Fruit fly (Drosophila melanogaster) whole organism, embryonic: ENCODE measurements around the gene Hr38.

Experiments used
- Asciz ChIP-seq: fragments of 200-800 bp; sonication (Bioruptor generic); optimal IDR thresholded peaks from 2 replicates; lab custom pipeline; 2017; ENCODE audit warnings: missing biosample characterization, mild to moderate bottlenecking, missing genetic modification characterization, missing genetic modification reagents
- Atf6 ChIP-seq: fragments of 200-800 bp; sonication (Bioruptor generic); IDR thresholded peaks from 2 replicates; pipeline ENCODE4 v1.3.6; 2022; ENCODE audit warnings: missing biosample characterization, missing genetic modification characterization
- Bdp1 ChIP-seq: fragments of 200-800 bp; sonication (Bioruptor generic); optimal IDR thresholded peaks from 3 replicates; lab custom pipeline; 2016; ENCODE audit warnings: missing biosample characterization, missing genetic modification characterization
- C15 ChIP-seq: fragments of 200-800 bp; sonication (Bioruptor generic); IDR thresholded peaks from 3 replicates; pipeline ENCODE4 v1.3.6; 2022; ENCODE audit warnings: missing biosample characterization, missing genetic modification characterization
- CG10321 ChIP-seq: fragments of 200-800 bp; sonication (Bioruptor generic); IDR thresholded peaks from 2 replicates; pipeline ENCODE4 v1.3.6; 2022; ENCODE audit warnings: missing biosample characterization, missing genetic modification characterization
- CG10543 ChIP-seq: fragments of 200-800 bp; sonication (Bioruptor generic); optimal IDR thresholded peaks from 3 replicates; lab custom pipeline; 2017; ENCODE audit warnings: missing biosample characterization, mild to moderate bottlenecking, missing genetic modification characterization, moderate library complexity
- CG12744 ChIP-seq: fragments of 200-800 bp; sonication (Bioruptor generic); optimal IDR thresholded peaks from 2 replicates; lab custom pipeline; 2016; ENCODE audit warnings: missing biosample characterization, missing genetic modification characterization
- CG14860 ChIP-seq: fragments of 200-800 bp; sonication (Bioruptor generic); IDR thresholded peaks from 3 replicates; pipeline ENCODE4 v1.3.6; 2022; ENCODE audit warnings: missing biosample characterization, missing genetic modification characterization; ENCODE audit not compliant: partially characterized antibody
- CG14965 ChIP-seq: fragments of 200-800 bp; sonication (Bioruptor generic); optimal IDR thresholded peaks from 2 replicates; lab custom pipeline; 2016; ENCODE audit warnings: missing biosample characterization, missing genetic modification characterization, borderline replicate concordance
- CG17186 ChIP-seq: fragments of 200-800 bp; sonication (Bioruptor generic); optimal IDR thresholded peaks from 3 replicates; lab custom pipeline; 2017; ENCODE audit warnings: missing biosample characterization, missing genetic modification reagents, missing genetic modification characterization
- CG17359 ChIP-seq: fragments of 200-800 bp; sonication (Bioruptor generic); optimal IDR thresholded peaks from 3 replicates; lab custom pipeline; 2018; ENCODE audit warnings: missing biosample characterization, mild to moderate bottlenecking, missing genetic modification characterization, moderate library complexity
- CG17612 ChIP-seq: fragments of 200-800 bp; sonication (Bioruptor generic); IDR thresholded peaks from 2 replicates; pipeline ENCODE4 v1.3.6; 2022; ENCODE audit warnings: missing biosample characterization, missing genetic modification characterization
- CG17912 ChIP-seq: fragments of 200-800 bp; sonication (Bioruptor generic); optimal IDR thresholded peaks from 2 replicates; lab custom pipeline; 2018; ENCODE audit warnings: missing biosample characterization, mild to moderate bottlenecking, missing genetic modification characterization
- CG2129 ChIP-seq: fragments of 200-800 bp; sonication (Bioruptor generic); IDR thresholded peaks from 2 replicates; pipeline ENCODE4 v1.3.6; 2022; ENCODE audit warnings: missing biosample characterization, missing genetic modification characterization; ENCODE audit not compliant: partially characterized antibody
- CG32767 ChIP-seq: fragments of 200-800 bp; sonication (Bioruptor generic); IDR thresholded peaks from 2 replicates; pipeline ENCODE4 v1.3.6; 2022; ENCODE audit warnings: missing biosample characterization, missing genetic modification characterization
- CG32772 ChIP-seq: fragments of 200-800 bp; sonication (Bioruptor generic); IDR thresholded peaks from 2 replicates; pipeline ENCODE4 v1.3.6; 2022; ENCODE audit warnings: missing biosample characterization, missing genetic modification characterization
- CG34224 ChIP-seq: fragments of 200-800 bp; sonication (Bioruptor generic); IDR thresholded peaks from 3 replicates; pipeline ENCODE4 v1.3.6; 2022; ENCODE audit warnings: missing biosample characterization, missing genetic modification characterization; ENCODE audit not compliant: partially characterized antibody
- CG3847 ChIP-seq: fragments of 200-800 bp; sonication (Bioruptor generic); IDR thresholded peaks from 2 replicates; pipeline ENCODE4 v1.3.6; 2022; ENCODE audit warnings: missing biosample characterization, missing genetic modification characterization
- CG4854 ChIP-seq: fragments of 200-800 bp; sonication (Bioruptor generic); optimal IDR thresholded peaks from 2 replicates; lab custom pipeline; 2016; ENCODE audit warnings: missing biosample characterization, missing genetic modification characterization, inconsistent platforms
- CG7357 ChIP-seq: fragments of 200-800 bp; sonication (Bioruptor generic); IDR thresholded peaks from 3 replicates; pipeline ENCODE4 v1.3.6; 2022; ENCODE audit warnings: missing biosample characterization, missing genetic modification characterization
- CG8944 ChIP-seq: fragments of 200-800 bp; sonication (Bioruptor generic); optimal IDR thresholded peaks from 3 replicates; lab custom pipeline; 2016; ENCODE audit warnings: missing biosample characterization, missing genetic modification characterization
- CHES-1-like ChIP-seq: fragments of 200-800 bp; sonication (Bioruptor generic); optimal IDR thresholded peaks from 2 replicates; lab custom pipeline; 2016; ENCODE audit warnings: missing biosample characterization, missing genetic modification characterization
- D19B ChIP-seq: fragments of 200-800 bp; sonication (Bioruptor generic); optimal IDR thresholded peaks from 2 replicates; lab custom pipeline; 2017; ENCODE audit warnings: missing biosample characterization, mild to moderate bottlenecking, missing genetic modification characterization
- Dip2 ChIP-seq: fragments of 200-800 bp; sonication (Bioruptor generic); IDR thresholded peaks from 2 replicates; pipeline ENCODE4 v1.3.6; 2022; ENCODE audit warnings: missing biosample characterization, missing genetic modification characterization
- Eip74EF ChIP-seq, 2 experiments: fragments of 200-800 bp in 1 of 2; fragments of >200 bp in 1 of 2; sonication (Bioruptor generic) in 1 of 2; optimal IDR thresholded peaks; 2 replicates each; lab custom pipeline; 2017 to 2019; ENCODE audit warnings: missing biosample characterization in 2 of 2, missing genetic modification characterization in 2 of 2, mild to moderate bottlenecking in 1 of 2, moderate library complexity in 1 of 2
- Elba2 ChIP-seq: fragments of 200-800 bp; sonication (Bioruptor generic); optimal IDR thresholded peaks from 3 replicates; lab custom pipeline; 2016; ENCODE audit warnings: missing biosample characterization, missing genetic modification characterization
- Ets65A ChIP-seq: fragments of 200-800 bp; sonication (Bioruptor generic); peaks from one replicate; lab custom pipeline; 2016; ENCODE audit warnings: missing biosample characterization, missing genetic modification characterization
- HLH54F ChIP-seq: fragments of 200-800 bp; sonication (Bioruptor generic); optimal IDR thresholded peaks from 3 replicates; lab custom pipeline; 2016; ENCODE audit warnings: missing biosample characterization, missing genetic modification characterization
- Jarid2 ChIP-seq: fragments of 200-800 bp; sonication (Bioruptor generic); optimal IDR thresholded peaks from 3 replicates; lab custom pipeline; 2017; ENCODE audit warnings: mild to moderate bottlenecking, missing biosample characterization, missing genetic modification reagents, missing genetic modification characterization
- Lpt ChIP-seq: fragments of >200 bp; optimal IDR thresholded peaks from 2 replicates; lab custom pipeline; 2018; ENCODE audit warnings: missing biosample characterization, missing genetic modification characterization
- NK7.1 ChIP-seq: fragments of 200-800 bp; sonication (Bioruptor generic); optimal IDR thresholded peaks from 3 replicates; lab custom pipeline; 2016; ENCODE audit warnings: missing biosample characterization, missing genetic modification characterization
- NfI ChIP-seq: fragments of 200-800 bp; sonication (Bioruptor generic); optimal IDR thresholded peaks from 3 replicates; lab custom pipeline; 2018; ENCODE audit warnings: missing biosample characterization, mild to moderate bottlenecking, missing genetic modification characterization, moderate library complexity
- Opbp ChIP-seq: fragments of 200-800 bp; sonication (Bioruptor generic); IDR thresholded peaks from 3 replicates; pipeline ENCODE4 v1.3.6; 2022; ENCODE audit warnings: missing biosample characterization, missing genetic modification characterization; ENCODE audit not compliant: partially characterized antibody
- Sry-δ ChIP-seq: fragments of 200-800 bp; sonication (Bioruptor generic); optimal IDR thresholded peaks from 2 replicates; lab custom pipeline; 2016; ENCODE audit warnings: missing biosample characterization, missing genetic modification characterization
- ash1 ChIP-seq: fragments of 200-800 bp; sonication (Bioruptor generic); optimal IDR thresholded peaks from 2 replicates; lab custom pipeline; 2018; ENCODE audit warnings: missing biosample characterization, mild to moderate bottlenecking, missing genetic modification characterization
- dpn ChIP-seq, 2 experiments: fragments of 200-800 bp; sonication (Bioruptor generic); optimal IDR thresholded peaks; 3 replicates each; lab custom pipeline; 2016; ENCODE audit warnings: missing biosample characterization in 2 of 2, missing genetic modification characterization in 2 of 2
- fd64A ChIP-seq: fragments of 200-800 bp; sonication (Bioruptor generic); optimal IDR thresholded peaks from 3 replicates; lab custom pipeline; 2018; ENCODE audit warnings: missing biosample characterization, mild to moderate bottlenecking, missing genetic modification characterization
- grau ChIP-seq: fragments of 200-800 bp; optimal IDR thresholded peaks from 3 replicates; lab custom pipeline; 2019; ENCODE audit warnings: missing biosample characterization, mild to moderate bottlenecking, missing genetic modification characterization, moderate library complexity
- hkb ChIP-seq, 2 experiments: fragments of 200-800 bp in 1 of 2; fragments of >200 bp in 1 of 2; sonication (Bioruptor generic) in 1 of 2; IDR thresholded peaks in 1 of 2; optimal IDR thresholded peaks in 1 of 2; 2 replicates each; pipeline versions ENCODE4 v1.3.6 to Lab custom; 2017 to 2022; ENCODE audit warnings: missing biosample characterization in 1 of 2, missing genetic modification characterization in 1 of 2
- hth ChIP-seq: fragments of >200 bp; optimal IDR thresholded peaks from 2 replicates; lab custom pipeline; 2017; ENCODE audit warnings: inconsistent platforms
- lbe ChIP-seq: fragments of 200-800 bp; sonication (Bioruptor generic); optimal IDR thresholded peaks from 2 replicates; lab custom pipeline; 2016; ENCODE audit warnings: missing biosample characterization, mild to moderate bottlenecking, missing genetic modification characterization
- mam ChIP-seq: fragments of 200-800 bp; sonication (Bioruptor generic); optimal IDR thresholded peaks from 3 replicates; lab custom pipeline; 2016; ENCODE audit warnings: missing biosample characterization, missing genetic modification characterization
- mld ChIP-seq: fragments of 200-800 bp; sonication (Bioruptor generic); IDR thresholded peaks from 3 replicates; pipeline ENCODE4 v1.3.6; 2022; ENCODE audit warnings: missing biosample characterization, missing genetic modification characterization; ENCODE audit not compliant: partially characterized antibody
- oc ChIP-seq: fragments of 200-800 bp; sonication (Bioruptor generic); optimal IDR thresholded peaks from 2 replicates; lab custom pipeline; 2018; ENCODE audit warnings: missing biosample characterization, mild to moderate bottlenecking, missing genetic modification characterization, moderate library complexity
- onecut ChIP-seq: fragments of 200-800 bp; sonication (Bioruptor generic); IDR thresholded peaks from 2 replicates; pipeline ENCODE4 v1.3.6; 2022; ENCODE audit warnings: missing biosample characterization, missing genetic modification characterization
- run ChIP-seq: fragments of 200-800 bp; sonication (Bioruptor generic); optimal IDR thresholded peaks from 3 replicates; lab custom pipeline; 2018; ENCODE audit warnings: missing biosample characterization, mild to moderate bottlenecking, missing genetic modification characterization
- sisA ChIP-seq: fragments of 200-800 bp; sonication (Bioruptor generic); IDR thresholded peaks from 2 replicates; pipeline ENCODE4 v1.3.6; 2022; ENCODE audit warnings: missing biosample characterization, missing genetic modification characterization
- slou ChIP-seq: fragments of 200-800 bp; sonication (Bioruptor generic); optimal IDR thresholded peaks from 3 replicates; lab custom pipeline; 2016; ENCODE audit warnings: missing biosample characterization, missing genetic modification characterization
- sob ChIP-seq: fragments of 200-800 bp; sonication (Bioruptor generic); IDR thresholded peaks from 2 replicates; pipeline ENCODE4 v1.3.6; 2022; ENCODE audit warnings: missing biosample characterization, missing genetic modification characterization
- ttk ChIP-seq: fragments of 200-800 bp; sonication (Bioruptor generic); IDR thresholded peaks from 2 replicates; pipeline ENCODE4 v2.1.2; 2022; ENCODE audit warnings: missing biosample characterization, missing genetic modification characterization
- zen ChIP-seq: fragments of 200-800 bp; sonication (Bioruptor generic); optimal IDR thresholded peaks from 3 replicates; lab custom pipeline; 2018; ENCODE audit warnings: missing biosample characterization, mild to moderate bottlenecking, missing genetic modification characterization, moderate library complexity

Hr38 gene

dm6 chr2L:20649891-20650290 is 64.5 kb downstream of the Hr38 start, which contains the start of gene CG2611 (continued):
- TF ChIP-seq CG3847 (GFP tag; lab: Robert Waterston, UW): peak; percentile 67
- TF ChIP-seq Lpt (GFP tag; lab: Kevin White, UChicago): no peak
- TF ChIP-seq CG10543 (GFP tag; lab: Kevin White, UChicago): no peak
- no peak for TF ChIP-seq Eip74EF (GFP tag; optimal IDR thresholded peaks at IDR 0.05; lab: Kevin White, UChicago)
- TF ChIP-seq dpn (GFP tag; optimal IDR thresholded peaks at IDR 0.05; lab: Kevin White, UChicago): peak; percentile 38 to 41
- TF ChIP-seq CG2129 (GFP tag; lab: Robert Waterston, UW): no peak
- TF ChIP-seq CG14860: no peak
- peak; percentile 98 for TF ChIP-seq grau (tag; lab: Kevin White, UChicago)
- TF ChIP-seq oc (tag; lab: Kevin White, UChicago): no peak
- TF ChIP-seq CG14965 (GFP tag; lab: Kevin White, UChicago): no peak
- TF ChIP-seq Sry-δ (GFP tag; lab: Kevin White, UChicago): peak; percentile 55
- no peak for TF ChIP-seq mld (GFP tag; lab: Robert Waterston, UW)
- peak; percentile 29 for TF ChIP-seq Asciz (GFP tag; lab: Kevin White, UChicago)
- no peak for TF ChIP-seq Elba2
- peak; percentile 44; the same call in 1 of the 2 replicates for TF ChIP-seq sob (GFP tag; lab: Robert Waterston, UW)
- no peak for TF ChIP-seq Opbp (GFP tag; lab: Robert Waterston, UW)
- no peak for TF ChIP-seq lbe (GFP tag; lab: Kevin White, UChicago)
- no peak for TF ChIP-seq C15 (GFP tag; lab: Robert Waterston, UW)
- no peak for TF ChIP-seq D19B (GFP tag; lab: Kevin White, UChicago)
- no peak for TF ChIP-seq CG17186 (GFP tag; lab: Kevin White, UChicago)
- TF ChIP-seq Bdp1 (GFP tag; lab: Kevin White, UChicago): peak; percentile 45
- no peak for TF ChIP-seq hkb (optimal IDR thresholded peaks at IDR 0.05; lab: Kevin White, UChicago)
- peak; percentile 47 for TF ChIP-seq hkb (GFP tag; IDR thresholded peaks at IDR 0.05; lab: Robert Waterston, UW)
- TF ChIP-seq CG17912 (GFP tag; lab: Kevin White, UChicago): no peak
- no peak for TF ChIP-seq run (tag; lab: Kevin White, UChicago)
- TF ChIP-seq CG32772: no peak
- TF ChIP-seq ttk (GFP tag; lab: Robert Waterston, UW): peak; percentile 30
- no peak for TF ChIP-seq Dip2 (GFP tag; lab: Robert Waterston, UW)
- TF ChIP-seq Ets65A (GFP tag; lab: Kevin White, UChicago): peak; percentile 94
- TF ChIP-seq CG7357 (GFP tag; lab: Robert Waterston, UW): no peak
- TF ChIP-seq sisA (GFP tag; lab: Robert Waterston, UW): peak; percentile 52
- TF ChIP-seq NfI (GFP tag; lab: Kevin White, UChicago): peak; percentile 36
- TF ChIP-seq CG10321 (GFP tag; lab: Robert Waterston, UW): no peak
- peak; percentile 22 for TF ChIP-seq CG12744
- peak; percentile 28; the same call in 1 of the 2 replicates for TF ChIP-seq onecut
- TF ChIP-seq slou (GFP tag; lab: Kevin White, UChicago): no peak
- no peak for TF ChIP-seq hth (lab: Kevin White, UChicago)
- peak; percentile 39 for TF ChIP-seq HLH54F (GFP tag; lab: Kevin White, UChicago)
- TF ChIP-seq ash1: no peak
- TF ChIP-seq CG4854 (GFP tag; lab: Kevin White, UChicago): peak; percentile 21
- no peak for TF ChIP-seq CG32767 (GFP tag; lab: Robert Waterston, UW)
- peak; percentile 28; the same call in 1 of the 3 replicates for TF ChIP-seq CG34224 (GFP tag; lab: Robert Waterston, UW)
- no peak for TF ChIP-seq fd64A
- TF ChIP-seq CG8944 (GFP tag; lab: Kevin White, UChicago): peak; percentile 48
- TF ChIP-seq CHES-1-like: peak; percentile 65
- no peak for TF ChIP-seq zen (tag; lab: Kevin White, UChicago)
- TF ChIP-seq NK7.1 (GFP tag; lab: Kevin White, UChicago): no peak
- TF ChIP-seq mam (GFP tag; lab: Kevin White, UChicago): peak; percentile 59
- peak; percentile 1 for TF ChIP-seq CG17359 (tag; lab: Kevin White, UChicago)
- peak; percentile 53; the same call in 1 of the 2 replicates for TF ChIP-seq Atf6
- TF ChIP-seq Jarid2 (GFP tag; lab: Kevin White, UChicago): no peak
- no peak for TF ChIP-seq CG17612 (GFP tag; lab: Robert Waterston, UW)
